Worm (Caenorhabditis elegans): Measurements from ENCODE around the gene srx-7.

DNA sequence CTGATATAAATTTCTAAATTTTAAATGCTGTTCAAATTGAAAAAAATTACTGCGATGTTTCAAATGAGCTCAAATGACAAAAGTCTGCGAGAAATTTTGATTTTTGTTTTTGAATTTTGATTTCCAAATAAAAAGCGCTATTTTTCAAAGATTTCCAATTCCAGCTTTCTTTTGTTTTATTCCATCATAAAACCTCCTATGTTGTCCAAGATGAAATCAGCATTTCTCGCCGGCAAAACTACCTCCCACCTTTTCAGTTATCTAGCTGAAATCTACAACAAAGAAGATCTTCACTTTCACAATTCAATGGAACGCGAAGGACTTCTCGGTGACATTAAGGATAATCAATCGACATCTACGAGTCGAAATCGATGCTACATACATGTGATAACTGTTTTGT, 19.0 kb downstream of the srx-7 start, which contains the start of gene K06H6.4:
- TF ChIP-seq dve-1 (tag; optimal IDR thresholded peaks at IDR 0.05) (no peak), fkh-6 (tag; optimal IDR thresholded peaks at IDR 0.05) (no peak), K02D7.2 (tag; optimal IDR thresholded peaks at IDR 0.05) (no peak), elt-2 (tag; optimal IDR thresholded peaks at IDR 0.05) (no peak), sox-2 (GFP tag; IDR thresholded peaks at IDR 0.05) (no peak)
